Fruit fly (Drosophila melanogaster) whole organism, embryonic: Measurements from ENCODE around the gene CG9903.

Experiments
- Atf6 ChIP-seq: fragments of 200-800 bp; sonication (Bioruptor generic); IDR thresholded peaks from 2 replicates; pipeline ENCODE4 v1.3.6; 2022; ENCODE audit warnings: missing biosample characterization, missing genetic modification characterization
- CG10209 ChIP-seq: fragments of 200-800 bp; sonication (Bioruptor generic); optimal IDR thresholded peaks from 3 replicates; lab custom pipeline; 2017; ENCODE audit warnings: missing biosample characterization, mild to moderate bottlenecking, missing genetic modification characterization, missing genetic modification reagents
- CG10366 ChIP-seq: fragments of 200-800 bp; sonication (Bioruptor generic); IDR thresholded peaks from 2 replicates; pipeline ENCODE4 v1.3.6; 2022; ENCODE audit warnings: missing biosample characterization, missing genetic modification characterization
- CG12744 ChIP-seq: fragments of 200-800 bp; sonication (Bioruptor generic); optimal IDR thresholded peaks from 2 replicates; lab custom pipeline; 2016; ENCODE audit warnings: missing biosample characterization, missing genetic modification characterization
- CG14014 ChIP-seq: fragments of 200-800 bp; sonication (Bioruptor generic); IDR thresholded peaks from 2 replicates; pipeline ENCODE4 v1.3.6; 2022; ENCODE audit warnings: missing biosample characterization, missing genetic modification characterization
- CG15011 ChIP-seq: fragments of 200-800 bp; sonication (Bioruptor generic); optimal IDR thresholded peaks from 3 replicates; lab custom pipeline; 2018; ENCODE audit warnings: missing biosample characterization, mild to moderate bottlenecking, missing genetic modification characterization
- CG15479 ChIP-seq: fragments of 200-800 bp; sonication (Bioruptor generic); optimal IDR thresholded peaks from 3 replicates; lab custom pipeline; 2019; ENCODE audit warnings: missing biosample characterization, mild to moderate bottlenecking, missing genetic modification characterization, moderate library complexity
- CG16815 ChIP-seq: fragments of 200-800 bp; sonication (Bioruptor generic); optimal IDR thresholded peaks from 3 replicates; lab custom pipeline; 2017; ENCODE audit warnings: missing biosample characterization, mild to moderate bottlenecking, missing genetic modification characterization
- CG17359 ChIP-seq: fragments of 200-800 bp; sonication (Bioruptor generic); optimal IDR thresholded peaks from 3 replicates; lab custom pipeline; 2018; ENCODE audit warnings: missing biosample characterization, mild to moderate bottlenecking, missing genetic modification characterization, moderate library complexity
- CG2678 ChIP-seq: fragments of 200-800 bp; sonication (Bioruptor generic); optimal IDR thresholded peaks from 3 replicates; lab custom pipeline; 2019; ENCODE audit warnings: missing biosample characterization, mild to moderate bottlenecking, missing genetic modification characterization, moderate library complexity
- CG32767 ChIP-seq: fragments of 200-800 bp; sonication (Bioruptor generic); IDR thresholded peaks from 2 replicates; pipeline ENCODE4 v1.3.6; 2022; ENCODE audit warnings: missing biosample characterization, missing genetic modification characterization
- CG33557 ChIP-seq: fragments of 200-800 bp; sonication (Bioruptor generic); optimal IDR thresholded peaks from 2 replicates; lab custom pipeline; 2019; ENCODE audit warnings: missing biosample characterization, mild to moderate bottlenecking, missing genetic modification characterization, moderate library complexity
- CG4730 ChIP-seq: fragments of 200-800 bp; sonication (Bioruptor generic); IDR thresholded peaks from 2 replicates; pipeline ENCODE4 v1.3.6; 2022; ENCODE audit warnings: missing biosample characterization, missing genetic modification characterization
- CG5180 ChIP-seq: fragments of 200-800 bp; sonication (Bioruptor generic); optimal IDR thresholded peaks from 3 replicates; lab custom pipeline; 2017; ENCODE audit warnings: missing biosample characterization, missing genetic modification characterization, mild to moderate bottlenecking, moderate library complexity, missing genetic modification reagents
- CG7556 ChIP-seq: fragments of 200-800 bp; sonication (Bioruptor generic); optimal IDR thresholded peaks from 2 replicates; lab custom pipeline; 2017; ENCODE audit warnings: missing biosample characterization, mild to moderate bottlenecking, missing genetic modification characterization
- CG8281 ChIP-seq: fragments of 200-800 bp; sonication (Bioruptor generic); optimal IDR thresholded peaks from 2 replicates; lab custom pipeline; 2018; ENCODE audit warnings: missing biosample characterization, mild to moderate bottlenecking, missing genetic modification characterization, moderate library complexity
- CG8765 ChIP-seq: fragments of 200-800 bp; sonication (Bioruptor generic); IDR thresholded peaks from 2 replicates; pipeline ENCODE4 v1.3.6; 2022; ENCODE audit warnings: missing biosample characterization, missing genetic modification characterization
- CG9876 ChIP-seq: fragments of 200-800 bp; sonication (Bioruptor generic); optimal IDR thresholded peaks from 2 replicates; lab custom pipeline; 2016; ENCODE audit warnings: missing biosample characterization, missing genetic modification characterization
- Dip2 ChIP-seq: fragments of 200-800 bp; sonication (Bioruptor generic); IDR thresholded peaks from 2 replicates; pipeline ENCODE4 v1.3.6; 2022; ENCODE audit warnings: missing biosample characterization, missing genetic modification characterization
- Doc2 ChIP-seq: fragments of 200-800 bp; sonication (Bioruptor generic); IDR thresholded peaks from 2 replicates; pipeline ENCODE4 v1.3.6; 2022; ENCODE audit warnings: missing biosample characterization, missing genetic modification characterization
- Ets65A ChIP-seq: fragments of 200-800 bp; sonication (Bioruptor generic); peaks from one replicate; lab custom pipeline; 2016; ENCODE audit warnings: missing biosample characterization, missing genetic modification characterization
- Fer1 ChIP-seq: fragments of 200-800 bp; sonication (Bioruptor generic); optimal IDR thresholded peaks from 2 replicates; lab custom pipeline; 2017; ENCODE audit warnings: missing biosample characterization, mild to moderate bottlenecking, missing genetic modification characterization
- Hmr ChIP-seq: fragments of 200-800 bp; sonication (Bioruptor generic); optimal IDR thresholded peaks from 3 replicates; lab custom pipeline; 2017; ENCODE audit warnings: mild to moderate bottlenecking, missing biosample characterization, missing genetic modification reagents, missing genetic modification characterization
- Hsf ChIP-seq: fragments of 200-800 bp; sonication (Bioruptor generic); optimal IDR thresholded peaks from 3 replicates; lab custom pipeline; 2016; ENCODE audit warnings: missing biosample characterization, missing genetic modification characterization
- Jarid2 ChIP-seq: fragments of 200-800 bp; sonication (Bioruptor generic); optimal IDR thresholded peaks from 3 replicates; lab custom pipeline; 2017; ENCODE audit warnings: mild to moderate bottlenecking, missing biosample characterization, missing genetic modification reagents, missing genetic modification characterization
- Nf-YA ChIP-seq: fragments of 200-800 bp; sonication (Bioruptor generic); IDR thresholded peaks from 2 replicates; pipeline ENCODE4 v1.3.6; 2022; ENCODE audit warnings: missing biosample characterization, missing genetic modification characterization
- Nf-YB ChIP-seq: fragments of 200-800 bp; sonication (Bioruptor generic); optimal IDR thresholded peaks from 3 replicates; lab custom pipeline; 2019; ENCODE audit warnings: missing biosample characterization, mild to moderate bottlenecking, missing genetic modification characterization, moderate library complexity
- NfI ChIP-seq: fragments of 200-800 bp; sonication (Bioruptor generic); optimal IDR thresholded peaks from 3 replicates; lab custom pipeline; 2018; ENCODE audit warnings: missing biosample characterization, mild to moderate bottlenecking, missing genetic modification characterization, moderate library complexity
- Opbp ChIP-seq: fragments of 200-800 bp; sonication (Bioruptor generic); IDR thresholded peaks from 3 replicates; pipeline ENCODE4 v1.3.6; 2022; ENCODE audit warnings: missing biosample characterization, missing genetic modification characterization; ENCODE audit not compliant: partially characterized antibody
- Ptx1 ChIP-seq: fragments of 200-800 bp; sonication (Bioruptor generic); IDR thresholded peaks from 2 replicates; pipeline ENCODE4 v1.3.6; 2022; ENCODE audit warnings: missing biosample characterization, missing genetic modification characterization
- Ravus ChIP-seq: fragments of 200-800 bp; sonication (Bioruptor generic); IDR thresholded peaks from 2 replicates; pipeline ENCODE4 v1.3.6; 2022; ENCODE audit warnings: missing biosample characterization, missing genetic modification characterization
- Trl ChIP-seq, 3 experiments: fragments of >200 bp in 2 of 3; fragments of 200-800 bp in 1 of 3; sonication (Bioruptor generic) in 1 of 3; optimal IDR thresholded peaks; 2 replicates in 1 of 3; 3 replicates in 2 of 3; lab custom pipeline; 2016 to 2017; ENCODE audit warnings: missing biosample characterization in 1 of 3, missing genetic modification characterization in 1 of 3
- Vsx1 ChIP-seq: fragments of 200-800 bp; sonication (Bioruptor generic); optimal IDR thresholded peaks from 2 replicates; lab custom pipeline; 2017; ENCODE audit warnings: missing biosample characterization, mild to moderate bottlenecking, missing genetic modification characterization, missing genetic modification reagents
- abd-A ChIP-seq: fragments of 200-800 bp; sonication (Bioruptor generic); optimal IDR thresholded peaks from 3 replicates; lab custom pipeline; 2019; ENCODE audit warnings: missing biosample characterization, mild to moderate bottlenecking, missing genetic modification characterization, moderate library complexity
- aop ChIP-seq: fragments of 200-800 bp; sonication (Bioruptor generic); IDR thresholded peaks from 2 replicates; pipeline ENCODE4 v1.3.6; 2022; ENCODE audit warnings: missing biosample characterization, missing genetic modification characterization
- ara ChIP-seq: fragments of 200-800 bp; sonication (Bioruptor generic); IDR thresholded peaks from 2 replicates; pipeline ENCODE4 v1.3.6; 2022; ENCODE audit warnings: missing biosample characterization, missing genetic modification characterization
- cg ChIP-seq: fragments of 200-800 bp; sonication (Bioruptor generic); optimal IDR thresholded peaks from 3 replicates; lab custom pipeline; 2019; ENCODE audit warnings: missing biosample characterization, mild to moderate bottlenecking, missing genetic modification characterization, moderate library complexity
- ci ChIP-seq: fragments of 200-800 bp; sonication (Bioruptor generic); IDR thresholded peaks from 3 replicates; pipeline ENCODE4 v1.3.6; 2022; ENCODE audit warnings: missing biosample characterization, missing genetic modification characterization
- cwo ChIP-seq: fragments of 200-800 bp; sonication (Bioruptor generic); optimal IDR thresholded peaks from 3 replicates; lab custom pipeline; 2017; ENCODE audit warnings: missing biosample characterization, missing genetic modification characterization, mild to moderate bottlenecking, moderate library complexity, missing genetic modification reagents
- her ChIP-seq: fragments of 200-800 bp; sonication (Bioruptor generic); optimal IDR thresholded peaks from 2 replicates; lab custom pipeline; 2016; ENCODE audit warnings: missing biosample characterization, missing genetic modification characterization
- jigr1 ChIP-seq: fragments of 200-800 bp; sonication (Bioruptor generic); IDR thresholded peaks from 3 replicates; pipeline ENCODE4 v1.3.6; 2022; ENCODE audit warnings: missing biosample characterization, missing genetic modification characterization
- lmd ChIP-seq: fragments of 200-800 bp; sonication (Bioruptor generic); IDR thresholded peaks from 2 replicates; pipeline ENCODE4 v1.3.6; 2022; ENCODE audit warnings: missing biosample characterization, missing genetic modification characterization
- nom ChIP-seq: fragments of 200-800 bp; sonication (Bioruptor generic); optimal IDR thresholded peaks from 2 replicates; lab custom pipeline; 2017; ENCODE audit warnings: missing biosample characterization, missing genetic modification characterization, mild to moderate bottlenecking, moderate library complexity, missing genetic modification reagents
- onecut ChIP-seq: fragments of 200-800 bp; sonication (Bioruptor generic); IDR thresholded peaks from 2 replicates; pipeline ENCODE4 v1.3.6; 2022; ENCODE audit warnings: missing biosample characterization, missing genetic modification characterization
- ranshi ChIP-seq: fragments of 200-800 bp; sonication (Bioruptor generic); IDR thresholded peaks from 2 replicates; pipeline ENCODE4 v1.3.6; 2022; ENCODE audit warnings: missing biosample characterization, missing genetic modification characterization
- sc ChIP-seq, 3 experiments: fragments of >200 bp in 2 of 3; fragments of 200-800 bp in 1 of 3; sonication (Bioruptor generic) in 1 of 3; optimal IDR thresholded peaks; 2 replicates in 2 of 3; 3 replicates in 1 of 3; lab custom pipeline; 2017; ENCODE audit warnings: mild to moderate bottlenecking in 1 of 3, missing biosample characterization in 1 of 3, missing genetic modification characterization in 1 of 3, missing genetic modification reagents in 1 of 3
- sisA ChIP-seq: fragments of 200-800 bp; sonication (Bioruptor generic); IDR thresholded peaks from 2 replicates; pipeline ENCODE4 v1.3.6; 2022; ENCODE audit warnings: missing biosample characterization, missing genetic modification characterization
- slou ChIP-seq: fragments of 200-800 bp; sonication (Bioruptor generic); optimal IDR thresholded peaks from 3 replicates; lab custom pipeline; 2016; ENCODE audit warnings: missing biosample characterization, missing genetic modification characterization
- stc ChIP-seq: fragments of 200-800 bp; sonication (Bioruptor generic); IDR thresholded peaks from 2 replicates; pipeline ENCODE4 v1.3.6; 2022; ENCODE audit warnings: missing biosample characterization, missing genetic modification characterization
- toy ChIP-seq: fragments of 200-800 bp; sonication (Bioruptor generic); IDR thresholded peaks from 2 replicates; pipeline ENCODE4 v1.3.6; 2022; ENCODE audit warnings: missing biosample characterization, missing genetic modification characterization

CG9903 gene

DNA sequence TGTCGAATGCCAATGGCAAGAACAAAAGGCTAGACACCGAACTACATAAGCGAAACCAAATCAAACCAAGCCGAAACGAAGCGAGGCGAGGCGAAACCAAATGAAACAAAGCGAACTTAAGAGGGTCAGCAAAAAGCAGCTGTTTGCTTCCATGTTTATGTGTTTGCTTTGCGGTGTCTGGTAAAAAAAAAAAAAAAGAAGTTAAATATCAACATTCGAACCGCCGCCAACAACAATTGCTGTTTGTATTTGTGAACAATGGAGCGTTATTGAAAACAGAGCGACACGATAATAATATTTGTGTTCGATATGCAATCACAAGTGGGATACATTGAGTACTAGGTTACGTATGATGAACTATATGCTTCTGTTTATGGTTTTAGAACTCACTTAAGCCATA, 33.0 kb upstream of the CG9903 start (continued):
- TF ChIP-seq Jarid2 (GFP tag; lab: Kevin White, UChicago) (no peak), Ravus (GFP tag; lab: Robert Waterston, UW) (no peak), sc (optimal IDR thresholded peaks at IDR 0.05; lab: Kevin White, UChicago) (no peak), sc (GFP tag; optimal IDR thresholded peaks at IDR 0.05; lab: Kevin White, UChicago) (no peak), CG9876 (GFP tag; lab: Kevin White, UChicago) (peak; percentile 39), CG12744 (GFP tag; lab: Kevin White, UChicago) (peak; percentile 6), CG15011 (GFP tag; lab: Kevin White, UChicago) (peak; percentile 25), CG17359 (tag; lab: Kevin White, UChicago) (peak; percentile 20), abd-A (tag; lab: Kevin White, UChicago) (no peak), CG32767 (GFP tag; lab: Robert Waterston, UW) (no peak), NfI (GFP tag; lab: Kevin White, UChicago) (peak; percentile 10), CG10209 (GFP tag; lab: Kevin White, UChicago) (peak; percentile 30), CG10366 (GFP tag; lab: Robert Waterston, UW) (no peak), toy (peak; percentile 38; the same call in 1 of the 2 replicates), CG14014 (GFP tag; lab: Robert Waterston, UW) (peak; percentile 55; the same call in 1 of the 2 replicates), CG7556 (GFP tag; lab: Kevin White, UChicago) (peak; percentile 31), onecut (no peak), CG16815 (GFP tag; lab: Kevin White, UChicago) (no peak), Doc2 (no peak), lmd (GFP tag; lab: Robert Waterston, UW) (no peak), CG8765 (GFP tag; lab: Robert Waterston, UW) (no peak), ranshi (GFP tag; lab: Robert Waterston, UW) (no peak), jigr1 (GFP tag; lab: Robert Waterston, UW) (no peak), CG5180 (GFP tag; lab: Kevin White, UChicago) (no peak), slou (GFP tag; lab: Kevin White, UChicago) (no peak), sisA (GFP tag; lab: Robert Waterston, UW) (no peak), Nf-YB (GFP tag; lab: Kevin White, UChicago) (no peak), CG15479 (no peak), Fer1 (GFP tag; lab: Kevin White, UChicago) (peak; percentile 75), aop (GFP tag; lab: Robert Waterston, UW) (no peak), CG8281 (tag; lab: Kevin White, UChicago) (no peak), Trl (optimal IDR thresholded peaks at IDR 0.05; lab: Kevin White, UChicago) (no peak), Trl (GFP tag; optimal IDR thresholded peaks at IDR 0.05; lab: Kevin White, UChicago) (peak; percentile 48), Ptx1 (no peak), cg (no peak), Hsf (GFP tag; lab: Kevin White, UChicago) (no peak), Opbp (GFP tag; lab: Robert Waterston, UW) (no peak), CG33557 (GFP tag; lab: Kevin White, UChicago) (peak; percentile 39), Nf-YA (GFP tag; lab: Robert Waterston, UW) (no peak), Dip2 (GFP tag; lab: Robert Waterston, UW) (no peak), cwo (no peak), CG4730 (GFP tag; lab: Robert Waterston, UW) (no peak), Atf6 (peak; percentile 77), Ets65A (GFP tag; lab: Kevin White, UChicago) (no peak), ara (no peak), her (GFP tag; lab: Kevin White, UChicago) (peak; percentile 20), Hmr (GFP tag; lab: Kevin White, UChicago) (peak; percentile 73), ci (no peak), stc (peak; percentile 36; the same call in 1 of the 2 replicates), Vsx1 (GFP tag; lab: Kevin White, UChicago) (peak; percentile 63), CG2678 (tag; lab: Kevin White, UChicago) (peak; percentile 50), nom (GFP tag; lab: Kevin White, UChicago) (peak; percentile 27)
